Fruit fly (Drosophila melanogaster): ENCODE data around the gene CG1662.

Gene CG1662

DNA sequence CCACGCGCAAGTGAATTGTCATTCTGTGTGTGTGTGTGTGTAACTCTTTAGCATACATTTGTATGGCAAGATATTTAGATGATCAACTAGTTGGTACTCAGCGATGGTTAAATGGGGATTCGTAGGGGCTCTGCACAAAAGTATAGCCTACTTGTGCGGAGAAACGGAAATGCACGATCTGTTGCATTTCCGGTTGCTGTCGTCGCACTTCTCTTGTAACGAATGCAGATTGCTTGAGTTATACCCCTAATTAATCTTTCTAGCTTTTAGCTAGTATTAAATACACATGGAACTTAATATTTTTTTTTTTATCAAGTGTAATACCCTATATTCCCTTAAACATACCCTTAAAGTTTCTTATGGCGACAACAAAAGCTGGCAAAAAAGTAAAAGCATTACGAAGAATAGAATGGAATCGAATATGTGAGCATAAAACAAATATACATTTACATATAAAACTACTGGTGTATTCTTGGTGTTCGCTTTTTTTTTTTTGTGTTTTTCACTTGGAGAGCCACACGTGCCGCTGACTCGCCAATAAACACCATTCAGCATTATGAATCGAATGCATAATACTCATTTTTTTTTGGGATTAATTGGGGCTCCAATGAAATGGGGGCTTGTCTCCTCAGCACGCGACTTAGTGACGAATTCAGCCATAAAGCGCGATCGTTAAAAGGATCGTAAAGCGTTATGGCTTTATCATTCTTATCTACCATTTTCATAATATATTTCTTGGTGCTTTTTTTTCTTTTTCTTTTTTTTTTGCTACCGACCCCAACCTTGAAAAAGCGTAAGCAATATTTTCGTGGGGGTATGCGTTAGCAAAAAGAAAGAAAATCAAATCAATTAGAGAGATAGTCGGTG, 4.0 kb downstream of the CG1662 start (continued):
- TF ChIP-seq CG14014 (GFP tag; IDR thresholded peaks at IDR 0.05), result peak; percentile 59; the same call in 1 of the 2 replicates
- TF ChIP-seq CG7963 (GFP tag; IDR thresholded peaks at IDR 0.05; ENCODE audit: partially characterized antibody), result no peak
- no peak for TF ChIP-seq gt (GFP tag; IDR thresholded peaks at IDR 0.05)
- TF ChIP-seq Nf-YB (GFP tag; optimal IDR thresholded peaks at IDR 0.05), result no peak
- TF ChIP-seq CG3847 (GFP tag; IDR thresholded peaks at IDR 0.05), result peak; percentile 43
- peak; percentile 77 for TF ChIP-seq CG2678 (tag; optimal IDR thresholded peaks at IDR 0.05)
- TF ChIP-seq CG2116 (GFP tag; optimal IDR thresholded peaks at IDR 0.05), result peak; percentile 6
- peak; percentile 22 for TF ChIP-seq Antp (GFP tag; optimal IDR thresholded peaks at IDR 0.05)
- peak; percentile 15; the same call in 1 of the 3 replicates for TF ChIP-seq tgo (GFP tag; IDR thresholded peaks at IDR 0.05)
- TF ChIP-seq Hand (GFP tag; optimal IDR thresholded peaks at IDR 0.05), result peak; percentile 13
- peak; percentile 58 for TF ChIP-seq schlank (tag; optimal IDR thresholded peaks at IDR 0.05)
- no peak for TF ChIP-seq CG31388 (GFP tag; optimal IDR thresholded peaks at IDR 0.05)
- no peak for TF ChIP-seq gcm (GFP tag; optimal IDR thresholded peaks at IDR 0.05)
- TF ChIP-seq Hmr (GFP tag; optimal IDR thresholded peaks at IDR 0.05), result peak; percentile 71
- TF ChIP-seq CG2712 (tag; optimal IDR thresholded peaks at IDR 0.05), result peak; percentile 17
- peak; percentile 86 for TF ChIP-seq zfh2 (GFP tag; optimal IDR thresholded peaks at IDR 0.05)
- peak; percentile 61 for TF ChIP-seq HHEX (GFP tag; optimal IDR thresholded peaks at IDR 0.05)
- TF ChIP-seq Elba2 (GFP tag; optimal IDR thresholded peaks at IDR 0.05), result no peak
- peak; percentile 59 for TF ChIP-seq her (GFP tag; optimal IDR thresholded peaks at IDR 0.05)
- peak; percentile 0 for TF ChIP-seq CG12071 (GFP tag; optimal IDR thresholded peaks at IDR 0.05)
- no peak for TF ChIP-seq Hr78 (GFP tag; optimal IDR thresholded peaks at IDR 0.05)
- TF ChIP-seq lmd (GFP tag; IDR thresholded peaks at IDR 0.05), result peak; percentile 66; the same call in 1 of the 2 replicates
- TF ChIP-seq luna (GFP tag; optimal IDR thresholded peaks at IDR 0.05), result peak; percentile 37
- peak; percentile 60 for TF ChIP-seq CG18619 (GFP tag; optimal IDR thresholded peaks at IDR 0.05)
- TF ChIP-seq CG12769 (tag; optimal IDR thresholded peaks at IDR 0.05), result peak; percentile 47
- TF ChIP-seq jigr1 (GFP tag; IDR thresholded peaks at IDR 0.05), result no peak
- no peak for TF ChIP-seq CG13123 (GFP tag; optimal IDR thresholded peaks at IDR 0.05)
- TF ChIP-seq ci (GFP tag; IDR thresholded peaks at IDR 0.05), result 0 out of 3 replicates have a peak, but pooled peaks have one; percentile 15
- TF ChIP-seq dimm (GFP tag; IDR thresholded peaks at IDR 0.05), result no peak
- TF ChIP-seq Mes4 (GFP tag; optimal IDR thresholded peaks at IDR 0.05), result no peak
- peak; percentile 33 for TF ChIP-seq shn (GFP tag; optimal IDR thresholded peaks at IDR 0.05)
- TF ChIP-seq vfl (GFP tag; optimal IDR thresholded peaks at IDR 0.05), result peak; percentile 51
- peak; percentile 60; the same call in 1 of the 2 replicates for TF ChIP-seq CG31224 (GFP tag; IDR thresholded peaks at IDR 0.05)
- no peak for TF ChIP-seq pum (GFP tag; optimal IDR thresholded peaks at IDR 0.05)
- TF ChIP-seq jumu (GFP tag; optimal IDR thresholded peaks at IDR 0.05), result peak; percentile 22
- TF ChIP-seq scrt (GFP tag; optimal IDR thresholded peaks at IDR 0.05), result peak; percentile 56
- TF ChIP-seq nmo (GFP tag; optimal IDR thresholded peaks at IDR 0.05), result no peak
- TF ChIP-seq fd102C (GFP tag; optimal IDR thresholded peaks at IDR 0.05), result no peak
- TF ChIP-seq Gug (GFP tag; IDR thresholded peaks at IDR 0.05), result 0 out of 4 replicates have a peak, but pooled peaks have one; percentile 21
- TF ChIP-seq CG6654 (GFP tag; optimal IDR thresholded peaks at IDR 0.05), result peak; percentile 15
- TF ChIP-seq da (GFP tag; optimal IDR thresholded peaks at IDR 0.05), result no peak
- TF ChIP-seq Dad (GFP tag; optimal IDR thresholded peaks at IDR 0.05), result peak; percentile 26
- no peak for TF ChIP-seq Mad (GFP tag; optimal IDR thresholded peaks at IDR 0.05)
- no peak for TF ChIP-seq GATAe (GFP tag; conservative IDR thresholded peaks at IDR 0.05)
- peak; percentile 39 for TF ChIP-seq CG3163 (GFP tag; optimal IDR thresholded peaks at IDR 0.05)
- 0 out of 2 replicates have a peak, but pooled peaks have one; percentile 7 for TF ChIP-seq CG11696 (GFP tag; IDR thresholded peaks at IDR 0.05)
- peak; percentile 73 for TF ChIP-seq al (GFP tag; IDR thresholded peaks at IDR 0.05)
- TF ChIP-seq ham (GFP tag; IDR thresholded peaks at IDR 0.05), result 0 out of 2 replicates have a peak, but pooled peaks have one; percentile 42
- TF ChIP-seq CG3281 (GFP tag; optimal IDR thresholded peaks at IDR 0.05), result peak; percentile 82

Measured in whole organism, embryonic.